Fruit fly (Drosophila melanogaster): ENCODE results near the gene Nek2.

Nek2 gene

dm6 chrX:7931028-7931549 is 39.6 kb upstream of the Nek2 start, which contains the start of gene mahe (continued):
- TF ChIP-seq scrt (GFP tag; optimal IDR thresholded peaks at IDR 0.05) (peak; percentile 38), CG13894 (tag; optimal IDR thresholded peaks at IDR 0.05) (no peak), unc-4 (GFP tag; IDR thresholded peaks at IDR 0.05; ENCODE audit: partially characterized antibody) (peak; percentile 85), B-H2 (GFP tag; optimal IDR thresholded peaks at IDR 0.05) (no peak), CG18599 (GFP tag; optimal IDR thresholded peaks at IDR 0.05) (no peak), tin (GFP tag; optimal IDR thresholded peaks at IDR 0.05) (no peak), sqz (GFP tag; optimal IDR thresholded peaks at IDR 0.05) (peak; percentile 48), Hand (GFP tag; optimal IDR thresholded peaks at IDR 0.05) (no peak), row (GFP tag; IDR thresholded peaks at IDR 0.05) (peak; percentile 32; the same call in 1 of the 3 replicates), PHDP (tag; optimal IDR thresholded peaks at IDR 0.05) (no peak), H15 (GFP tag; IDR thresholded peaks at IDR 0.05) (no peak), HmgD (GFP tag; optimal IDR thresholded peaks at IDR 0.05) (no peak), Ada2b (GFP tag; IDR thresholded peaks at IDR 0.05) (no peak), CG7745 (tag; optimal IDR thresholded peaks at IDR 0.05) (no peak), Pdp1 (GFP tag; optimal IDR thresholded peaks at IDR 0.05) (peak in 1 of 2 experiments; percentile 14), CG9727 (GFP tag; optimal IDR thresholded peaks at IDR 0.05) (no peak), seq (GFP tag; IDR thresholded peaks at IDR 0.05) (no peak), CG9932 (GFP tag; IDR thresholded peaks at IDR 0.05) (no peak), CG17568 (GFP tag; optimal IDR thresholded peaks at IDR 0.05) (peak; percentile 46), lab (GFP tag; optimal IDR thresholded peaks at IDR 0.05) (no peak), slp2 (GFP tag; optimal IDR thresholded peaks at IDR 0.05) (no peak), vnd (GFP tag; IDR thresholded peaks at IDR 0.05; ENCODE audit: partially characterized antibody) (peak; percentile 69; the same call in 2 of the 3 replicates), CG10321 (GFP tag; IDR thresholded peaks at IDR 0.05) (no peak), org-1 (GFP tag; optimal IDR thresholded peaks at IDR 0.05) (no peak), Abd-B (GFP tag; optimal IDR thresholded peaks at IDR 0.05) (no peak), ken (GFP tag; IDR thresholded peaks at IDR 0.05) (no peak), Scr (GFP tag; IDR thresholded peaks at IDR 0.05; ENCODE audit: partially characterized antibody) (peak; percentile 87), D19A (tag; optimal IDR thresholded peaks at IDR 0.05) (no peak), tll (GFP tag; optimal IDR thresholded peaks at IDR 0.05) (peak in 1 of 2 experiments; percentile 67), YL-1 (GFP tag; optimal IDR thresholded peaks at IDR 0.05) (peak; percentile 17), CG15696 (tag; optimal IDR thresholded peaks at IDR 0.05) (no peak), MTF-1 (GFP tag; optimal IDR thresholded peaks at IDR 0.05; ENCODE audit: borderline replicate concordance) (no peak), Adf1 (GFP tag; IDR thresholded peaks at IDR 0.05) (no peak), cwo (GFP tag; optimal IDR thresholded peaks at IDR 0.05) (no peak), CG17802 (tag; optimal IDR thresholded peaks at IDR 0.05) (no peak), Myb (GFP tag; optimal IDR thresholded peaks at IDR 0.05) (peak; percentile 10), hbn (GFP tag; IDR thresholded peaks at IDR 0.05; ENCODE audit: partially characterized antibody) (peak; percentile 75), bcd (GFP tag; optimal IDR thresholded peaks at IDR 0.05) (no peak), CG16863 (GFP tag; optimal IDR thresholded peaks at IDR 0.05) (no peak), Eip74EF (GFP tag; optimal IDR thresholded peaks at IDR 0.05) (no peak), jigr1 (GFP tag; IDR thresholded peaks at IDR 0.05) (no peak; the same call in 2 of the 3 replicates), disco-r (GFP tag; optimal IDR thresholded peaks at IDR 0.05) (no peak), CG14965 (GFP tag; optimal IDR thresholded peaks at IDR 0.05; ENCODE audit: borderline replicate concordance) (no peak), HLH4C (GFP tag; IDR thresholded peaks at IDR 0.05; ENCODE audit: partially characterized antibody) (peak; percentile 76), CG7987 (GFP tag; optimal IDR thresholded peaks at IDR 0.05) (no peak), schlank (tag; optimal IDR thresholded peaks at IDR 0.05) (no peak), eyg (GFP tag; optimal IDR thresholded peaks at IDR 0.05) (no peak), sna (GFP tag; IDR thresholded peaks at IDR 0.05; ENCODE audit: partially characterized antibody) (peak; percentile 69)

Data from whole organism, embryonic.